Worm (Caenorhabditis elegans): ENCODE measurements around the gene Y75B8A.32.

Gene Y75B8A.32

DNA sequence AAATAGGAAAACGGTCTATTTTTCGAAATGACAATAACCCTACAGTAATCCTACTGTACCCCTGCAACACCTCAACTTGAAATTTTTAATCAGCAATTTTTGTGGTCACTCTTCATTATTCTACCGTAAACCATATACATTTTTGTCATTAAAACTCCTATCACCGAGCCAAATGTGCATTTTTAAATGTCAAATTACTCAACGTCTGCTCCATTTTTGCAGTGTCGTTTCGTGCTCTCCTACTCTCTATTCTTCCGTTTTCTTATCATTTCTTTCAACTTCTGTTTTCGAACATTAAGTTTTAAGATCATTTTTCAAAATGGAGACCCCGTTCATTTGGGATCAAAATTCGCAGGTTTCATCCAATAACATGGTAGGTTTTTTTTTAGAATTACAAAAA, 50.9 kb downstream of the Y75B8A.32 start, which contains the start of gene pqn-92:
Gene pqn-92 (plus strand): TSS at position 307 of the 400 bp plus-strand sequence.
- TF ChIP-seq elt-2 (tag; optimal IDR thresholded peaks at IDR 0.05) (peak; percentile 55), lin-39 (tag; optimal IDR thresholded peaks at IDR 0.05) (no peak), unc-39 (tag; optimal IDR thresholded peaks at IDR 0.05) (no peak), pqm-1 (tag; optimal IDR thresholded peaks at IDR 0.05) (no peak), hmg-11 (tag; optimal IDR thresholded peaks at IDR 0.05) (no peak)
